Fruit fly (Drosophila melanogaster): ENCODE data around the gene Ziz.

Gene Ziz

dm6 chr2L:7424907-7425689, 71.0 kb downstream of the Ziz start (continued):
- TF ChIP-seq Rx (GFP tag; IDR thresholded peaks at IDR 0.05) (no peak), Oli (tag; optimal IDR thresholded peaks at IDR 0.05) (no peak), CG7928 (GFP tag; optimal IDR thresholded peaks at IDR 0.05) (peak; percentile 21), CG4424 (GFP tag; optimal IDR thresholded peaks at IDR 0.05) (no peak), CG1024 (GFP tag; IDR thresholded peaks at IDR 0.05) (no peak), ato (GFP tag; IDR thresholded peaks at IDR 0.05; ENCODE audit: partially characterized antibody) (no peak), al (GFP tag; IDR thresholded peaks at IDR 0.05) (peak; percentile 84), sob (GFP tag; IDR thresholded peaks at IDR 0.05) (peak; percentile 77), Stat92E (GFP tag; optimal IDR thresholded peaks at IDR 0.05) (no peak), gro (GFP tag; optimal IDR thresholded peaks at IDR 0.05) (peak; percentile 88), fd102C (GFP tag; optimal IDR thresholded peaks at IDR 0.05) (no peak), Ets65A (GFP tag) (peak; percentile 81), Ravus (GFP tag; IDR thresholded peaks at IDR 0.05) (peak; percentile 52), lbe (GFP tag; optimal IDR thresholded peaks at IDR 0.05) (peak; percentile 68), fd64A (GFP tag; optimal IDR thresholded peaks at IDR 0.05) (no peak), CG6813 (GFP tag; optimal IDR thresholded peaks at IDR 0.05) (peak; percentile 3), zfh2 (GFP tag; optimal IDR thresholded peaks at IDR 0.05) (peak; percentile 91), CG15073 (GFP tag; optimal IDR thresholded peaks at IDR 0.05) (no peak), CG3847 (GFP tag; IDR thresholded peaks at IDR 0.05) (peak; percentile 80), CG32772 (GFP tag; IDR thresholded peaks at IDR 0.05) (peak; percentile 43; the same call in 1 of the 2 replicates), D19A (tag; optimal IDR thresholded peaks at IDR 0.05) (no peak), bab2 (GFP tag; optimal IDR thresholded peaks at IDR 0.05) (peak; percentile 50), unc-4 (GFP tag; IDR thresholded peaks at IDR 0.05; ENCODE audit: partially characterized antibody) (no peak), CG7556 (GFP tag; optimal IDR thresholded peaks at IDR 0.05) (peak; percentile 53), CG12769 (tag; optimal IDR thresholded peaks at IDR 0.05) (peak; percentile 89), eyg (GFP tag; optimal IDR thresholded peaks at IDR 0.05) (peak; percentile 26), CG4360 (GFP tag; IDR thresholded peaks at IDR 0.05) (no peak; the same call in 1 of the 2 replicates), Trl (optimal IDR thresholded peaks at IDR 0.05) (peak; percentile 52 to 85), Trl (GFP tag; optimal IDR thresholded peaks at IDR 0.05) (peak; percentile 42), CG14441 (GFP tag; IDR thresholded peaks at IDR 0.05) (peak; percentile 55), sr (GFP tag; IDR thresholded peaks at IDR 0.05) (no peak), NK7.1 (GFP tag; optimal IDR thresholded peaks at IDR 0.05) (peak; percentile 39), ttk (GFP tag; IDR thresholded peaks at IDR 0.05) (no peak), CG10543 (GFP tag; optimal IDR thresholded peaks at IDR 0.05) (no peak), vvl (GFP tag; IDR thresholded peaks at IDR 0.05) (peak; percentile 68; the same call in 1 of the 2 replicates), Doc3 (GFP tag; IDR thresholded peaks at IDR 0.05; ENCODE audit: partially characterized antibody) (no peak), CG31441 (GFP tag; IDR thresholded peaks at IDR 0.05) (no peak), tna (GFP tag; IDR thresholded peaks at IDR 0.05; ENCODE audit: partially characterized antibody) (no peak), Optix (GFP tag; IDR thresholded peaks at IDR 0.05) (no peak; the same call in 2 of the 3 replicates), CG10321 (GFP tag; IDR thresholded peaks at IDR 0.05) (no peak), Deaf1 (tag; optimal IDR thresholded peaks at IDR 0.05) (no peak), CG4820 (GFP tag; optimal IDR thresholded peaks at IDR 0.05) (no peak), CG13424 (tag; optimal IDR thresholded peaks at IDR 0.05) (peak; percentile 26), CG5953 (GFP tag; IDR thresholded peaks at IDR 0.05) (no peak), Opbp (GFP tag; IDR thresholded peaks at IDR 0.05; ENCODE audit: partially characterized antibody) (no peak), grn (GFP tag; optimal IDR thresholded peaks at IDR 0.05) (no peak), CG18764 (GFP tag; optimal IDR thresholded peaks at IDR 0.05) (no peak), Hr78 (GFP tag; optimal IDR thresholded peaks at IDR 0.05) (peak in 1 of 2 experiments; percentile 31), zf30C (GFP tag; optimal IDR thresholded peaks at IDR 0.05) (no peak), CG34376 (GFP tag; optimal IDR thresholded peaks at IDR 0.05) (no peak)

All from whole organism, embryonic.